Fruit fly (Drosophila melanogaster) whole organism, adult: ENCODE results near the gene CG42637.

Experiments used
- CG11617 ChIP-seq: fragments of 200-800 bp; sonication (Bioruptor generic); optimal IDR thresholded peaks from 2 replicates; lab custom pipeline; 2017; ENCODE audit warnings: mild to moderate bottlenecking, missing biosample characterization, missing genetic modification reagents, missing genetic modification characterization
- CG12768 ChIP-seq: fragments of 200-800 bp; sonication (Bioruptor generic); optimal IDR thresholded peaks from 2 replicates; lab custom pipeline; 2017; ENCODE audit warnings: missing biosample characterization, missing genetic modification characterization, mild to moderate bottlenecking, moderate library complexity, missing genetic modification reagents
- CG14711 ChIP-seq: fragments of 200-800 bp; sonication (Bioruptor generic); optimal IDR thresholded peaks from 2 replicates; lab custom pipeline; 2018; ENCODE audit warnings: missing biosample characterization, mild to moderate bottlenecking, missing genetic modification characterization, moderate library complexity
- CG1620 ChIP-seq: fragments of 200-800 bp; sonication (Bioruptor generic); optimal IDR thresholded peaks from 2 replicates; lab custom pipeline; 2016; ENCODE audit warnings: missing biosample characterization, missing genetic modification characterization
- CG33017 ChIP-seq: fragments of 200-800 bp; sonication (Bioruptor generic); optimal IDR thresholded peaks from 2 replicates; lab custom pipeline; 2018; ENCODE audit warnings: missing biosample characterization, mild to moderate bottlenecking, missing genetic modification characterization, moderate library complexity
- CG5204 ChIP-seq: fragments of 200-800 bp; sonication (Bioruptor generic); optimal IDR thresholded peaks from 2 replicates; lab custom pipeline; 2016; ENCODE audit warnings: missing biosample characterization, missing genetic modification characterization
- CG7045 ChIP-seq: fragments of 200-800 bp; sonication (Bioruptor generic); optimal IDR thresholded peaks from 2 replicates; lab custom pipeline; 2017; ENCODE audit warnings: missing biosample characterization, mild to moderate bottlenecking, missing genetic modification characterization
- CG7101 ChIP-seq: fragments of 200-800 bp; sonication (Bioruptor generic); optimal IDR thresholded peaks from 2 replicates; lab custom pipeline; 2018; ENCODE audit warnings: missing biosample characterization, mild to moderate bottlenecking, missing genetic modification characterization, moderate library complexity
- Clk ChIP-seq: fragments of 200-800 bp; sonication (Bioruptor generic); optimal IDR thresholded peaks from 2 replicates; lab custom pipeline; 2017; ENCODE audit warnings: missing biosample characterization, missing genetic modification characterization
- Crg-1 ChIP-seq: fragments of 200-800 bp; sonication (Bioruptor generic); optimal IDR thresholded peaks from 2 replicates; lab custom pipeline; 2016; ENCODE audit warnings: missing biosample characterization, missing genetic modification characterization
- Hr96 ChIP-seq: fragments of 200-800 bp; sonication (Bioruptor generic); optimal IDR thresholded peaks from 2 replicates; lab custom pipeline; 2016; ENCODE audit warnings: missing biosample characterization, missing genetic modification characterization
- Mnt ChIP-seq: fragments of 200-800 bp; sonication (Bioruptor generic); optimal IDR thresholded peaks from 2 replicates; lab custom pipeline; 2016; ENCODE audit warnings: missing biosample characterization, mild to moderate bottlenecking, missing genetic modification characterization
- bab1 ChIP-seq: fragments of 200-800 bp; sonication (Bioruptor generic); optimal IDR thresholded peaks from 3 replicates; lab custom pipeline; 2019; ENCODE audit warnings: missing biosample characterization, mild to moderate bottlenecking, missing genetic modification characterization, moderate library complexity
- cic ChIP-seq: fragments of 200-800 bp; sonication (Bioruptor generic); optimal IDR thresholded peaks from 2 replicates; lab custom pipeline; 2017; ENCODE audit warnings: missing biosample characterization, mild to moderate bottlenecking, missing genetic modification characterization, moderate library complexity
- cnc ChIP-seq, 2 experiments: fragments of >200 bp; optimal IDR thresholded peaks; 2 replicates each; lab custom pipeline; 2017
- kay ChIP-seq: fragments of 200-800 bp; sonication (Bioruptor generic); peaks from one replicate; lab custom pipeline; 2016; ENCODE audit warnings: missing biosample characterization, missing genetic modification characterization, borderline replicate concordance
- ovo ChIP-seq: fragments of 200-800 bp; sonication (Bioruptor generic); optimal IDR thresholded peaks from 2 replicates; lab custom pipeline; 2016; ENCODE audit warnings: missing biosample characterization, missing genetic modification characterization
- pad ChIP-seq: fragments of 200-800 bp; sonication (Bioruptor generic); optimal IDR thresholded peaks from 3 replicates; lab custom pipeline; 2017; ENCODE audit warnings: missing biosample characterization, missing genetic modification characterization, mild to moderate bottlenecking, moderate library complexity, missing genetic modification reagents
- tj ChIP-seq: fragments of 200-800 bp; sonication (Bioruptor generic); optimal IDR thresholded peaks from 3 replicates; lab custom pipeline; 2017; ENCODE audit warnings: missing biosample characterization, mild to moderate bottlenecking, missing genetic modification characterization, moderate library complexity
- toe ChIP-seq: fragments of 200-800 bp; sonication (Bioruptor generic); optimal IDR thresholded peaks from 2 replicates; lab custom pipeline; 2016; ENCODE audit warnings: missing biosample characterization, missing genetic modification characterization

CG42637 gene

DNA sequence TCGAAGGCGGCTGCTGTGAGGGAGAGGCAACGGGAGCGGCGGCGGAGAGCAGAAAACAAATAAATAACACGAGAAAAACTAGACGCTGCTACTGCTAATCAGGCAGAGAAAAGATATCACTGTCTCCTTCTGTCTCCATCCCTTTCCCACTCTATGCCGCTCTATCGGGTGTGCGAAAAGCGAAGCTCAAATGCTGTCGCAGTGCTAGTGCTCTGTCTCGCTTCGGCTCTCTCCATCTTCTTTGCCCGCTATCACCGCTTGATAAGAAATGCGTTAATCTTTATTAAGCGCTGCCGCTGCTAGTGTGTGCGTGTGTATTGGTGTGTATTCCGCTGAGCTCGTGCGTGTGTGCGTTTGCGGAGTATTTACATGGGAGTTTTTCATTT lies 1.7 kb downstream of the CG42637 start:
- TF ChIP-seq Mnt (GFP tag; lab: Kevin White, UChicago) = no peak
- peak; percentile 79 for TF ChIP-seq cic (GFP tag; lab: Kevin White, UChicago)
- TF ChIP-seq Clk (GFP tag; lab: Kevin White, UChicago) = no peak
- no peak for TF ChIP-seq CG7045 (GFP tag; lab: Kevin White, UChicago)
- no peak for TF ChIP-seq CG5204
- TF ChIP-seq CG12768 (GFP tag; lab: Kevin White, UChicago) = peak; percentile 57
- TF ChIP-seq Crg-1 (GFP tag; lab: Kevin White, UChicago) = no peak
- peak; percentile 35 for TF ChIP-seq ovo (GFP tag; lab: Kevin White, UChicago)
- TF ChIP-seq CG33017 (tag; lab: Kevin White, UChicago) = peak; percentile 36
- no peak for TF ChIP-seq bab1 (GFP tag; lab: Kevin White, UChicago)
- no peak for TF ChIP-seq CG7101 (tag; lab: Kevin White, UChicago)
- no peak for TF ChIP-seq kay
- TF ChIP-seq pad (GFP tag; lab: Kevin White, UChicago) = peak; percentile 27
- peak; percentile 16 for TF ChIP-seq CG14711 (tag; lab: Kevin White, UChicago)
- TF ChIP-seq cnc (optimal IDR thresholded peaks at IDR 0.05; lab: Kevin White, UChicago) = no peak
- peak; percentile 44 for TF ChIP-seq tj (GFP tag; lab: Kevin White, UChicago)

DNA sequence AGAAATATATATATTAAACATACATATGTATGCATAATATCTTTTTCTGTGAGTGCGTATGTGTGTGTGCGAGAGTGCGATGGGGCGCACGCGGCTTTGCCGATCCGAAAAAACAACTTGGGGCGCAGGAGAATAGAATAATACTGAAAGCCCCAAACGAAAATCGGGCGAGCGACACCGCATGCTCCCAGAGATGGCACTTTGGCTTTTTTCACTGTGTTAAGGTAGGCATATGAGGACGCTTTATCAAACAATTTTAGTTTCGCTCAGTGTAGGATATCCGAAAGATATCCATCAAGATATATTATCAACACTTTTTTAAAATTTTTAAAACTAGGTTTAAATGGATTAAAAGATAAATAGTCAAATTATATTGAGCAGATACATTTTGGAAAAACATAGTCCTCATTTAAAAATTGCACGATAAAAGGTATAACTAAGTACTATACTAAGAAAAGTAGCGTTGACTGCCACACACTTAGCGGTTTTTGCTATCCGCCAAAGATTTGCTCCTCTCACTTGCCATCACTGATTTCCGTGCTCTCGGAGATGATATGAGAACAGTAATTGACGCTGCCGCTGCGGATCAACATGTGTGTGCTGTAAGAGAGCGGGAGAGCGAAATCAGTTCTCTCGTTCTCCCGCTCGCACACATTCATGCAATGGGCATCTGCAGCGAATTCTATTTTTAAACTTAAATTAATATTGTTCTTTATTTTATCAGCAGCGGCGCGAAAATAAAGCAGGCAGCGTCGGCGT lies 2.3 kb downstream of the CG42637 start:
- TF ChIP-seq CG1620 (GFP tag; lab: Kevin White, UChicago) (no peak), tj (GFP tag; lab: Kevin White, UChicago) (peak; percentile 30), Clk (GFP tag; lab: Kevin White, UChicago) (no peak), CG7045 (GFP tag; lab: Kevin White, UChicago) (peak; percentile 21), bab1 (GFP tag; lab: Kevin White, UChicago) (peak; percentile 22), cnc (optimal IDR thresholded peaks at IDR 0.05; lab: Kevin White, UChicago) (no peak), ovo (GFP tag; lab: Kevin White, UChicago) (no peak), CG7101 (tag; lab: Kevin White, UChicago) (peak; percentile 66), Crg-1 (GFP tag; lab: Kevin White, UChicago) (peak; percentile 57), kay (peak; percentile 98), Mnt (GFP tag; lab: Kevin White, UChicago) (peak; percentile 84), CG33017 (tag; lab: Kevin White, UChicago) (peak; percentile 23), pad (GFP tag; lab: Kevin White, UChicago) (peak; percentile 33), cic (GFP tag; lab: Kevin White, UChicago) (no peak), CG11617 (GFP tag; lab: Kevin White, UChicago) (peak; percentile 72), CG14711 (tag; lab: Kevin White, UChicago) (no peak), CG5204 (peak; percentile 80), Hr96 (GFP tag; lab: Kevin White, UChicago) (peak; percentile 74), toe (GFP tag; lab: Kevin White, UChicago) (peak; percentile 38), CG12768 (GFP tag; lab: Kevin White, UChicago) (peak; percentile 45)

DNA sequence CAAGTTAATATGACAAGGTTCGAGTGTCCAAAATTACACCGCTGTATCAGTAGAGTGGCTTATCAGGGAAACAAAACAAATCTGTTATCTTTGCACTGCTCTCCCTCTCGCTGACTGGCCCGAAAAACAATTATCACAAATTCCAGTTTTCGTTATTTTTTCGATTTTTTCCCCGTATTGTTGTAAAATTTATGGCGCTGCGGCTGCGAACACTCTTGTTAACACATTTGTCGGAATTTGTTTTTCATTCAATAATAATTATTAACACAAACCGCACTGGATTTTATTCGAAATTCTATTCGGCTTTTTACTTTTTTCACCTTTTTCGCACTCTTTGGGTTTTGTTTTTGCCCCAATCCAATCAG lies 2.8 kb downstream of the CG42637 start:
- TF ChIP-seq kay (peak; percentile 88), toe (GFP tag; lab: Kevin White, UChicago) (no peak)

DNA sequence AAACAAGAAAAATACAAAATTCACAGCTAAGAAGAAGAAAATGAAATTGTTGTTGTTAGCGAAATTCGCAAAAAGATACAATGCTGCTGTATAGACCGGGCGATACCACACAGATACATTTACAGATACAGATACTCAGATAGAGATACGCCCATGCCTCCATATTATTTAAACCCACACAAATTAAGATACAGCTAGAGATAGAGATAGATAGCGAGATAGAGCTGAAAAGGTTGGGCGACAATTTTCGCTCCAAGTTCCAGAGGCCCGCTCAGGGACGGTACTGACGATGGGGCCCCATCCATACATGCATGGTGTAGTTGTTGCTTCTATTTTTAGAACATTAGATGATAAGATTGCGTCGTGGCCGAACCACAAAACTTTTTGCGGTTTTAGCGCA lies 5.7 kb downstream of the CG42637 start:
- peak; percentile 51 for TF ChIP-seq cic (GFP tag; lab: Kevin White, UChicago)
- no peak for TF ChIP-seq Hr96 (GFP tag; lab: Kevin White, UChicago)
- TF ChIP-seq tj (GFP tag; lab: Kevin White, UChicago) = peak; percentile 5
- TF ChIP-seq CG12768 (GFP tag; lab: Kevin White, UChicago) = peak; percentile 30
- TF ChIP-seq CG7045 (GFP tag; lab: Kevin White, UChicago) = no peak

DNA sequence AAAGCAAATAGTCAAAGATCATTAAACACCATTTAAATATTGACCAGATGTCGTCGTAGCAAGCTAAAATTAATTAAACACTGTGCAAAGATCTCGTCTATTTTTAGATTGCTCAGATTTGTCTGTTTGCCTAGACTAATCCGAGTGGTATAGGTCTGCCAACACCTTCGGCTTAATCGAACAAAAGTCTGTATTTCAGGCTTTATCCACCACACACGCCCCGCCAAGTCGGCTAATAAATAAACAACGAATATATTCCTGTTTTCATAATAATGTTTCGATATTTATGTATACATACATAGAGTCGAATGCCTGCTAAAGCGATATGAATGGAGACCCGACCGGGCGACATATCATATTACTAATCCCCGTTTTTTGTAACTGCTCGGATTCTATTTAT lies 14.8 kb downstream of the CG42637 start:
- TF ChIP-seq CG11617 (GFP tag; lab: Kevin White, UChicago) = no peak
- TF ChIP-seq cnc (optimal IDR thresholded peaks at IDR 0.05; lab: Kevin White, UChicago) = no peak

DNA sequence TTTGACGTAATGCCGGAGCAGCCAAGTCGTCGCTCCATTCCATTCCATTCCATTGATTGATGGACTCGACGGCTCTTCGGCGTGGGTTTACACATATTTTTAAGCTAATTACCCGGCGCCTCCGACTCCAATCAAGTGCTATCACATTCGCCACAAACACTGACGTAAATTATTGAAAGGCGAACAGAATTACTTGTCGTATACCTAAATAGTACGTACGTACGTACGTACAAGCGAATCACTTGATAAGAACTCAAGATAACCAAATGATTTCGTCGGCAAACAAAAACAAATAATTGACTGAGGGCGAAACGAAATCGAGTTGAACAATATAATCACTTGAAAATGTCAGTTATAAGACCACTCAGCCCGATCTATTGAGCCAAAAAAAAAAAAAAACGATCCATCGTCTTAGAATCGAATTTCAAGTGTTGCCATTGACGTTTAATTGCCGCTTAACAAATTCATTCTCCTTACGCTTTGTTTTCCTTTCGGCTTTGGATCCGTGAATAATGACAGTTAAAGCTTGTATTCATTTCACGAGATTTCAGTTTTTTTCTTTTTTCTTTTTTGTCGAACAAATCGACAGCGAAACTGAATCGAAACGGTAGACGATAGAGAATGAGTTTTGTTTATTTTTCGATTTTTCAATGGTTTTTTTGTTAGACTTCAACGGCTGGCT lies 15.9 kb downstream of the CG42637 start:
- TF ChIP-seq CG33017 (tag; lab: Kevin White, UChicago) (no peak), CG7101 (tag; lab: Kevin White, UChicago) (no peak), Hr96 (GFP tag; lab: Kevin White, UChicago) (no peak), bab1 (GFP tag; lab: Kevin White, UChicago) (no peak), cic (GFP tag; lab: Kevin White, UChicago) (peak; percentile 58), cnc (optimal IDR thresholded peaks at IDR 0.05; lab: Kevin White, UChicago) (no peak)
